Worm (Caenorhabditis elegans) whole organism, mixed stage, embryonic: ENCODE data around the gene rgef-1.

Experiments
- M03D4.4 ChIP-seq: sonication (generic microtip); optimal IDR thresholded peaks from 2 replicates; lab custom pipeline; 2017; ENCODE audit warnings: mild to moderate bottlenecking, missing genetic modification characterization, missing compliant biosample characterization
- bed-3 ChIP-seq: fragments of 200-800 bp; sonication (Bioruptor generic); optimal IDR thresholded peaks from 3 replicates; lab custom pipeline; 2018; ENCODE audit warnings: mild to moderate bottlenecking, missing genetic modification characterization, moderate library complexity, missing compliant biosample characterization
- blmp-1 ChIP-seq: fragments of 150-350 bp; optimal IDR thresholded peaks from 2 replicates; lab custom pipeline; 2014; ENCODE audit warnings: missing biosample characterization, missing genetic modification characterization
- ceh-39 ChIP-seq: fragments of 150-350 bp; optimal IDR thresholded peaks from 2 replicates; lab custom pipeline; 2014; ENCODE audit warnings: missing biosample characterization, missing genetic modification characterization
- ceh-43 ChIP-seq: fragments of 200-800 bp; sonication (Bioruptor generic); optimal IDR thresholded peaks from 2 replicates; lab custom pipeline; 2018; ENCODE audit warnings: mild to moderate bottlenecking, missing genetic modification characterization, moderate library complexity, missing compliant biosample characterization
- ces-1 ChIP-seq: fragments of 150-350 bp; optimal IDR thresholded peaks from 2 replicates; lab custom pipeline; 2014; ENCODE audit warnings: missing biosample characterization, missing genetic modification reagents, missing genetic modification characterization
- cnd-1 ChIP-seq: fragments of 200-800 bp; sonication (Bioruptor generic); optimal IDR thresholded peaks from 2 replicates; lab custom pipeline; 2018; ENCODE audit warnings: mild to moderate bottlenecking, missing genetic modification characterization, missing compliant biosample characterization
- elt-1 ChIP-seq: sonication (generic microtip); optimal IDR thresholded peaks from 2 replicates; lab custom pipeline; 2017; ENCODE audit warnings: missing genetic modification characterization, mild to moderate bottlenecking, missing compliant biosample characterization, antibody characterized with exemption, moderate library complexity, borderline replicate concordance; ENCODE audit not compliant: insufficient read depth
- flh-1 ChIP-seq: fragments of 200-800 bp; sonication (Bioruptor generic); optimal IDR thresholded peaks from 2 replicates; lab custom pipeline; 2018; ENCODE audit warnings: mild to moderate bottlenecking, missing genetic modification characterization, moderate library complexity, missing compliant biosample characterization
- ham-2 ChIP-seq: fragments of 200-800 bp; sonication (Bioruptor generic); optimal IDR thresholded peaks from 2 replicates; lab custom pipeline; 2018; ENCODE audit warnings: mild to moderate bottlenecking, missing genetic modification characterization, missing compliant biosample characterization
- hlh-1 ChIP-seq: fragments of 150-350 bp; optimal IDR thresholded peaks from 2 replicates; lab custom pipeline; 2014; ENCODE audit warnings: missing biosample characterization, missing genetic modification reagents, missing genetic modification characterization
- lin-13 ChIP-seq: fragments of 150-350 bp; optimal IDR thresholded peaks from 2 replicates; lab custom pipeline; 2014; ENCODE audit warnings: missing biosample characterization, missing genetic modification characterization
- lin-32 ChIP-seq: fragments of 200-800 bp; sonication (Bioruptor generic); optimal IDR thresholded peaks from 2 replicates; lab custom pipeline; 2018; ENCODE audit warnings: mild to moderate bottlenecking, missing genetic modification characterization, missing compliant biosample characterization
- lsy-2 ChIP-seq: fragments of 150-350 bp; optimal IDR thresholded peaks from 2 replicates; lab custom pipeline; 2014; ENCODE audit warnings: missing biosample characterization, missing genetic modification characterization
- mab-5 ChIP-seq: fragments of 150-350 bp; optimal IDR thresholded peaks from 2 replicates; lab custom pipeline; 2014; ENCODE audit warnings: missing biosample characterization, missing genetic modification characterization
- mep-1 ChIP-seq: fragments of 150-350 bp; optimal IDR thresholded peaks from 2 replicates; lab custom pipeline; 2017; ENCODE audit warnings: missing biosample characterization, missing genetic modification reagents, missing genetic modification characterization, inconsistent platforms
- mls-2 ChIP-seq: sonication (generic microtip); optimal IDR thresholded peaks from 2 replicates; lab custom pipeline; 2016; ENCODE audit warnings: mild to moderate bottlenecking, missing genetic modification characterization, moderate library complexity, missing compliant biosample characterization
- nhr-12 ChIP-seq: fragments of 150-350 bp; optimal IDR thresholded peaks from 2 replicates; lab custom pipeline; 2014; ENCODE audit warnings: missing biosample characterization, missing genetic modification characterization
- nhr-2 ChIP-seq: fragments of 150-350 bp; optimal IDR thresholded peaks from 2 replicates; lab custom pipeline; 2014; ENCODE audit warnings: missing biosample characterization, missing genetic modification characterization
- nhr-237 ChIP-seq: fragments of 150-350 bp; optimal IDR thresholded peaks from 2 replicates; lab custom pipeline; 2014; ENCODE audit warnings: missing biosample characterization, missing genetic modification characterization
- nhr-28 ChIP-seq: fragments of 150-350 bp; optimal IDR thresholded peaks from 2 replicates; lab custom pipeline; 2014; ENCODE audit warnings: missing biosample characterization, missing genetic modification characterization
- nhr-76 ChIP-seq: sonication (generic microtip); optimal IDR thresholded peaks from 2 replicates; lab custom pipeline; 2017; ENCODE audit warnings: missing biosample characterization, missing genetic modification characterization
- pha-4 ChIP-seq: fragments of 150-350 bp; optimal IDR thresholded peaks from 2 replicates; lab custom pipeline; 2018; ENCODE audit warnings: missing biosample characterization, missing genetic modification reagents, missing genetic modification characterization
- sem-2 ChIP-seq: fragments of 200-800 bp; sonication (Bioruptor generic); optimal IDR thresholded peaks from 2 replicates; lab custom pipeline; 2018; ENCODE audit warnings: mild to moderate bottlenecking, missing genetic modification characterization, missing compliant biosample characterization
- snpc-4 ChIP-seq: fragments of 150-350 bp; optimal IDR thresholded peaks from 2 replicates; lab custom pipeline; 2014; ENCODE audit warnings: missing biosample characterization, missing genetic modification characterization
- sptf-1 ChIP-seq: sonication (generic microtip); optimal IDR thresholded peaks from 2 replicates; lab custom pipeline; 2017; ENCODE audit warnings: mild to moderate bottlenecking, missing genetic modification characterization, moderate library complexity, missing compliant biosample characterization
- tbx-8 ChIP-seq: fragments of 200-800 bp; sonication (Bioruptor generic); optimal IDR thresholded peaks from 2 replicates; lab custom pipeline; 2018; ENCODE audit warnings: mild to moderate bottlenecking, missing genetic modification characterization, moderate library complexity, missing compliant biosample characterization
- unc-120 ChIP-seq: sonication (generic microtip); optimal IDR thresholded peaks from 2 replicates; lab custom pipeline; 2017; ENCODE audit warnings: missing genetic modification characterization, missing compliant biosample characterization; ENCODE audit not compliant: poor library complexity, severe bottlenecking
- unc-39 ChIP-seq: fragments of 150-350 bp; optimal IDR thresholded peaks from 2 replicates; lab custom pipeline; 2014; ENCODE audit warnings: missing biosample characterization, missing genetic modification characterization
- unc-62 ChIP-seq: fragments of 150-350 bp; optimal IDR thresholded peaks from 2 replicates; lab custom pipeline; 2014; ENCODE audit warnings: missing biosample characterization, missing genetic modification reagents, missing genetic modification characterization
- zip-8 ChIP-seq: fragments of 150-350 bp; optimal IDR thresholded peaks from 2 replicates; lab custom pipeline; 2014; ENCODE audit warnings: missing biosample characterization, missing genetic modification characterization
- ztf-11 ChIP-seq: fragments of 150-350 bp; optimal IDR thresholded peaks from 2 replicates; lab custom pipeline; 2014; ENCODE audit warnings: missing biosample characterization, missing genetic modification characterization

Gene rgef-1

DNA sequence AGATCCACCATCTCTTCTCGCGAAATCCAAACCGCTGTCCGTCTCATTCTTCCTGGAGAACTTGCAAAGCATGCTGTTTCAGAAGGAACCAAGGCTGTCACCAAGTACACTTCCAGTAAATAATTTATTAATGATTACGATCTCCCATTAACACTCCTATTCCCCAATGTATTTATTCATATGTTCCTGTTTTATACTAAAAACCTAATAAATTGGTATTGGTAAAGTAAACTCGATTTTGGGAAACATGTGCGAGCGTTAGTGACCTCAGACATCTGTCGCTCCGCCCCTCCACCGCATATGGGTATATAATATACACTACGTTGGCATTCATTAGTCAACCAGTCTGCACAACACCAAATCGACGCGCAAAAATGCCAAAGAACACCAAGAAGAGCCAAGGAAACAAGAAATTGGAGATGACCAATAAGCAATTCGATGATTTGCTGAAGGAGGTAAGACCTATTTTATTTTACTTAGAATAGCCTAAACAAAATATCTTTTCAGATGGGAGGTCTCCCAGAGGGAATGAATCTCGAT lies 15.4 kb downstream of the rgef-1 start, which contains the start of gene C50F4.6:
TSS of gene C50F4.6 (plus strand) at position 51 of the 540 bp plus-strand sequence.
- TF ChIP-seq cnd-1 (tag; lab: Kevin White, UChicago) (peak; percentile 14), lin-32 (GFP tag; lab: Kevin White, UChicago) (peak; percentile 27), nhr-2 (tag; lab: Kevin White, UChicago) (no peak)

DNA sequence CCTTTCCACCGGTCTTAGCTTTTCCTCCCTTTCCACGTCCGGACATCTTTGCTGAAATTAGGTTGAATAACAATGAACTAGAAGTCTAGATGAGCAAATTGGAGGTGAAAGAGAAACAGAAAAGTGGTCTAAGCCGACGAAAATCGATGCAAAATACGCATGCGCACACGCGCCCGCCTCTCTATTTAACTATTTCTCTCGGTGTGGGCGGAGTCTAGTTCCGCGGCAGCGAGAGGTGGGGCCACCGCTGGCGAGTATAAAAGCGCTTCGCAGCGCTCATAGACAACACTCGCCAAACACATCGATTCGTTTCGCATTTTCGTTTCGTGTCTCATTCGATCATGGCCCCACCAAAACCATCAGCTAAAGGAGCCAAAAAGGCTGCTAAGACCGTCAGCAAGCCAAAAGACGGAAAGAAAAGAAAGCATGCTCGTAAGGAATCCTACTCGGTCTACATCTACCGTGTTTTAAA lies 16.2 kb downstream of the rgef-1 start, which contains the start of the genes his-35 and his-41:
TSS of gene his-35 (minus strand) at position 51 of the 472 bp plus-strand sequence.
TSS of gene his-41 (plus strand) at position 299 of the 472 bp plus-strand sequence.
- TF ChIP-seq ces-1 = peak; percentile 26
- peak; percentile 32 for TF ChIP-seq pha-4 (tag; lab: Kevin White, UChicago)
- TF ChIP-seq blmp-1 (tag; lab: Kevin White, UChicago) = no peak
- no peak for TF ChIP-seq ceh-43
- no peak for TF ChIP-seq mab-5 (tag; lab: Kevin White, UChicago)
- no peak for TF ChIP-seq ztf-11
- no peak for TF ChIP-seq sem-2 (GFP tag; lab: Kevin White, UChicago)

DNA sequence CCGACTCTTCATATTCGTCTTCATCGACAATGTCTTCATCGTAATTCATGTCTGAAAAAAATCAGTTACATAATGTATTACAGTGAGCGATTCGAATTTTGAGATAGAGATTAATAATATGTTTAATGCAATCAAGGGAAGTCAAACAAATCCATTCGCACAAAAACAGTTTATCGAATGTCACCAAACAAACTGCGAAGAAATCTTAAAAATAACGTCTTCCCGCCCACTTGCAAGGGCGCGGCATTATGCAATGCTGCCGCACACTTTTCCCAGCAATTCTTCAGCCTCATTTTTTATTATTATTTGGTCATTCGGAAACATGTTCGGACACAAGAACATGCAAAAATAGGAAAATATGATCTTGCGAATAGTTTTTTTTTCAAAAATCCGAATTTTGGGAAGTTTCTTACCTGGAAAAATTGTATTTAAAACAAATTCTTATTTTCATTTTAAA lies 17.3 kb downstream of the rgef-1 start, which contains the start of gene mdf-1:
TSS of gene mdf-1 (minus strand) at position 51 of the 457 bp plus-strand sequence.
- TF ChIP-seq lsy-2 (tag; lab: Kevin White, UChicago) (peak; percentile 61), pha-4 (tag; lab: Kevin White, UChicago) (peak; percentile 57), cnd-1 (tag; lab: Kevin White, UChicago) (peak; percentile 12), nhr-237 (tag; lab: Kevin White, UChicago) (peak; percentile 71), mls-2 (tag; lab: Kevin White, UChicago) (peak; percentile 35), hlh-1 (tag; lab: Kevin White, UChicago) (peak; percentile 44), snpc-4 (tag; lab: Kevin White, UChicago) (no peak), bed-3 (GFP tag; lab: Kevin White, UChicago) (no peak), mep-1 (tag; lab: Kevin White, UChicago) (peak; percentile 83), ceh-39 (tag; lab: Kevin White, UChicago) (peak; percentile 29), unc-39 (tag; lab: Kevin White, UChicago) (no peak), flh-1 (GFP tag; lab: Kevin White, UChicago) (no peak), M03D4.4 (tag; lab: Kevin White, UChicago) (peak; percentile 54), nhr-76 (tag; lab: Kevin White, UChicago) (no peak), unc-62 (GFP tag; lab: Kevin White, UChicago) (peak; percentile 23), sptf-1 (tag; lab: Kevin White, UChicago) (peak; percentile 70), elt-1 (tag; lab: Kevin White, UChicago) (peak; percentile 10), tbx-8 (GFP tag; lab: Kevin White, UChicago) (no peak), nhr-12 (tag; lab: Kevin White, UChicago) (no peak), ces-1 (peak; percentile 49), lin-13 (peak; percentile 71), nhr-28 (no peak), ceh-43 (peak; percentile 16)

DNA sequence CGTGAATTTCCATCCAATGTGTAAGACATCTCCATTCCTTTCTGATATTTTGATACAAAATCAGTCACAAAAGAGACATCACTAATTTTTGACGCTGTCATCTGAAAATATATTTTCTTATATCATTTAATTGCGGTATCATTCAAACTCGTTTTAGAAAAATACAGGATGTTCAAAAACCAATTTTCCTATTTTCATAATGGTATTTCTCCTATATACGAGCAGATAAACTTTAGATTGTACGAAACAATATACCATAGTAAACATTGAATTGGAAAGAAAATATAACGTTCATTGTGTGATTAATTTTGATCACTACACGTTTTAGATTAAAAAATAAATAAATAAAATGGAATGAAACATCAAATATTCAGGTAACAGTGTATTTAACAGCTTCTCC lies 20.0 kb downstream of the rgef-1 start, which contains the start of gene C50F4.16:
TSS of gene C50F4.16 (minus strand) at position 101 of the 400 bp plus-strand sequence.
- TF ChIP-seq cnd-1 (tag; lab: Kevin White, UChicago) = no peak
- no peak for TF ChIP-seq nhr-237 (tag; lab: Kevin White, UChicago)
- TF ChIP-seq bed-3 (GFP tag; lab: Kevin White, UChicago) = no peak
- TF ChIP-seq nhr-2 (tag; lab: Kevin White, UChicago) = no peak
- TF ChIP-seq ces-1 = no peak
- TF ChIP-seq mab-5 (tag; lab: Kevin White, UChicago) = no peak
- no peak for TF ChIP-seq sptf-1 (tag; lab: Kevin White, UChicago)
- TF ChIP-seq ceh-39 (tag; lab: Kevin White, UChicago) = no peak
- TF ChIP-seq lin-13 = no peak
- no peak for TF ChIP-seq tbx-8 (GFP tag; lab: Kevin White, UChicago)
- TF ChIP-seq ham-2 (GFP tag; lab: Kevin White, UChicago) = no peak
- TF ChIP-seq nhr-12 (tag; lab: Kevin White, UChicago) = no peak
- TF ChIP-seq zip-8 = no peak
- TF ChIP-seq snpc-4 (tag; lab: Kevin White, UChicago) = no peak
- TF ChIP-seq unc-120 (tag; lab: Kevin White, UChicago) = no peak
